Worm (Caenorhabditis elegans) whole organism, early embryonic: ENCODE data around the gene C01F1.6.

Experiments used
- B0310.2 ChIP-seq: sonication (generic microtip); optimal IDR thresholded peaks from 2 replicates; lab custom pipeline; 2016; ENCODE audit warnings: mild to moderate bottlenecking, missing genetic modification characterization, missing compliant biosample characterization
- ama-1 ChIP-seq: fragments of 150-350 bp; optimal IDR thresholded peaks from 2 replicates; lab custom pipeline; 2014
- ceh-36 ChIP-seq: sonication (generic microtip); optimal IDR thresholded peaks from 2 replicates; lab custom pipeline; 2016; ENCODE audit warnings: missing genetic modification characterization, inconsistent platforms, missing compliant biosample characterization
- ets-7 ChIP-seq: sonication (generic microtip); optimal IDR thresholded peaks from 2 replicates; lab custom pipeline; 2016; ENCODE audit warnings: missing genotype, missing genetic modification characterization, missing compliant biosample characterization
- flt-1 ChIP-seq: fragments of 200-800 bp; sonication (Bioruptor generic); IDR thresholded peaks from 2 replicates; pipeline ENCODE4 v1.3.6; 2022; ENCODE audit warnings: missing genetic modification characterization, missing compliant biosample characterization
- hmbx-1 ChIP-seq: sonication (generic microtip); optimal IDR thresholded peaks from 2 replicates; lab custom pipeline; 2016; ENCODE audit warnings: mild to moderate bottlenecking, missing genetic modification characterization, missing compliant biosample characterization
- pes-1 ChIP-seq: fragments of 200-800 bp; sonication (Bioruptor generic); IDR thresholded peaks from 2 replicates; pipeline ENCODE4 v1.3.6; 2022; ENCODE audit warnings: missing genetic modification reagents, missing genetic modification characterization, missing compliant biosample characterization
- scrt-1 ChIP-seq: fragments of 200-800 bp; sonication (Bioruptor generic); IDR thresholded peaks from 2 replicates; pipeline ENCODE4 v1.3.6; 2022; ENCODE audit warnings: missing genetic modification characterization, missing compliant biosample characterization
- tbx-11 ChIP-seq: fragments of 200-800 bp; sonication (Bioruptor generic); IDR thresholded peaks from 2 replicates; pipeline ENCODE4 v1.3.6; 2022; ENCODE audit warnings: missing genetic modification characterization, missing compliant biosample characterization
- tra-4 ChIP-seq: sonication (generic microtip); optimal IDR thresholded peaks from 2 replicates; lab custom pipeline; 2017; ENCODE audit warnings: missing genetic modification characterization, missing compliant biosample characterization

DNA sequence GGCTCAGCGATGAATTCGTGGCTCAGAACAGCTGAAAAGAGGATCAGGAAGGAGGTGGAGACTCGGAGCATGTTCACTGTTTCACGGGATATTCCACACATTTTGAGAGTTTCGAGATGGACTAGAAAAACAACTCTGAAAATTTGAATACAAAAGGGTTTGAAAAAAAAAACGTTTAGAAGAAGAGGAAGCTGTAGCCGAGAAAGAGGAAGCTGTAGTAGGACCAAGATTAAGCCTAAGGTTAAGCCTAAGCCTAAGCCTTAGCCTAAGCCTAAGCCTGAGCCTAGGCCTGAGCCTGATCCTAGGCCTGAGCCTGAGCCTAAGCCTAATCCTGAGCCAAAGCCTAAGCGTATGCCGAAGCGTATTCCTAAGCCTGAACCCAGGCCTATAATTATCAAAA is 24.1 kb upstream of the C01F1.6 start, which contains the start of gene plep-1:
- TF ChIP-seq ama-1 (no peak), tra-4 (tag; lab: Kevin White, UChicago) (no peak), scrt-1 (GFP tag; lab: Robert Waterston, UW) (no peak), flt-1 (no peak), ets-7 (tag; lab: Kevin White, UChicago) (no peak), hmbx-1 (no peak), B0310.2 (tag; lab: Kevin White, UChicago) (no peak), ceh-36 (tag; lab: Kevin White, UChicago) (peak; percentile 39), pes-1 (GFP tag; lab: Robert Waterston, UW) (no peak), tbx-11 (no peak)
